Fruit fly (Drosophila melanogaster): Measurements from ENCODE around the gene CG15864.
A peak's percentile ranks its signal among the peaks of the same experiment; 100 is the strongest.

The CG15864 gene

DNA sequence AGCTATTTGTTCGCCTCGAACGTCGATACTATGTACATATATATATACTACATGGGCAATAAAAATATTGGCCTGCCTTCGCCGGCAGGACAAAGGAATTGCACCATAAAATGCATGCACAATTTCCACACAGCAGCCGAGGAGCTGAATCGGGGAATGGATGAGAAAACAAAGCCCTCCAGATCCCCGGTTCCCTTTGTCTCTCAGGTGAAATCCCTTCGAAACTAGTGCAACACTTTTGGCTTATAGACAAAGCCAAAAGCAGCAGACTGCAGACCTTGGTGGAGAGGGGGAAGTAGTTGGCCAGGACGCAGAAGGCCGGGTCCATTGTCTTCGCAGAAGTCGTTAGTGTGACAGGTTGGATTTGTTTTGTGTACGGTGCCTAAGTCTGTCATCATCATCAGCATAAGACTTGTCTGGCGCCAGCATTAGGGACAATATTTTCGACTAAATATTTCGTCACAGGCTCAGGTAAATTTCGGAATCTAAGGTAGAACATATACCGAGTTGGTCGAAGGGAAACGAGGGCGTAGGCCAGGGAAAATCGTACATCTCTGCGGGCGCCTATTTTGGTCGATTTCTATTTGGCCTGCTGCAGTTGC, 42.8 kb upstream of the CG15864 start (continued):
- TF ChIP-seq Dll (GFP tag; IDR thresholded peaks at IDR 0.05; ENCODE audit: partially characterized antibody) (no peak), CG3065 (GFP tag; optimal IDR thresholded peaks at IDR 0.05) (no peak)

DNA sequence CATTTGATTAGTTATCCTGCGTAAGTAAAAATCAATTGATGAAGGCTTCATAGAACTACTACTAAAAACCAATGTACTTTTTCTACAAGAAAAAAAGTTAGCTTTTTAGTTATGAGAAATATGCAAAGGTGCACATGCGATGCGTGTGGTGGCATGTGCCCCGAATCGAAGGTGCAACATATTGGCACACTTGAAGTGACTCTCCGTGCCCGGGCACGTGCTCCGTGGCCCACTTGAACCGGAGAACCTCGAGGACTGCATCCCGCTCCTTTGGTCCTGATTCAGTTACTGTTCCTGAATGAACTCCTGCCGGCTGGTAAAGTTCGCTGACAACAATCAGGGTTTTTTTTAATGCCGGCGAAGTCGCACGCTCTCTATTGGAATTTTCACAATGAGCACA, 42.2 kb upstream of the CG15864 start:
- TF ChIP-seq CG17568 (GFP tag; optimal IDR thresholded peaks at IDR 0.05), result no peak
- peak; percentile 25; the same call in 1 of the 2 replicates for TF ChIP-seq dimm (GFP tag; IDR thresholded peaks at IDR 0.05)
- peak; percentile 79 for TF ChIP-seq nerfin-1 (tag; optimal IDR thresholded peaks at IDR 0.05)
- TF ChIP-seq twi (tag; optimal IDR thresholded peaks at IDR 0.05), result peak; percentile 95

DNA sequence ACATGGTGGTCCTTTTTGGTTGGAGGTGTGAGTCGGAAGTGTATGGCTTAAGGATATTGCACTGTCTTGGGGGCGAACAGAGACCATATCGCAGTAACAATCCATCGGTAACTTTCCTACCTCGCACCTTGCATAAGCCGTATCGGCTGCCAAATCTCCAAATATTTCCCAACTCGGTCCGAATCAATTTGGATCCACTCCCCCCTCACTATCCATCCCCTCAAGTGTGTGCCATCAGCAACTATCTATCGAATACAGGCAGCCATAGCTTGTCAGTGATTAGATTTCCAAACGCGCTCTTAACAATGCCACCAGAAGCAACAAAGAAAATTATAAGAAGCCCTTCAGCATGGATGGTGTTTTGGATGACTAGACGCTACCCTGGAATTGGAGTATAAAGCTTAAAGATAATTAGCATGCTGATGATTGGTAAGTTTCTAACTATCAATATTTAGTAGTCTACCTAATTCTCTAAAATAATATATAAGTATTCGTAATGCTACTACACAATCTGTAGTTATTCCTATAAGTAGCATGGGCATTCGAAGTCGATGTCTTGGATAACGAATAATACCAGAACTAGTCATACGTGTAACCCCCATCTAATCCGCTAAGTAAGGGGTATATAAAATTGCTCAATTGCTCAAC, 41.5 kb upstream of the CG15864 start:
- no peak for TF ChIP-seq CG4328 (GFP tag; optimal IDR thresholded peaks at IDR 0.05)
- no peak for TF ChIP-seq hth (optimal IDR thresholded peaks at IDR 0.05)
- TF ChIP-seq Rfx (GFP tag; IDR thresholded peaks at IDR 0.05), result peak; percentile 56
- no peak for TF ChIP-seq cato (GFP tag; optimal IDR thresholded peaks at IDR 0.05; ENCODE audit: borderline replicate concordance)
- TF ChIP-seq dysf (GFP tag; IDR thresholded peaks at IDR 0.05), result peak; percentile 79
- TF ChIP-seq D19A (tag; optimal IDR thresholded peaks at IDR 0.05), result peak; percentile 47
- no peak for TF ChIP-seq crc (GFP tag; optimal IDR thresholded peaks at IDR 0.05)
- TF ChIP-seq CTCF (GFP tag; optimal IDR thresholded peaks at IDR 0.05), result no peak
- TF ChIP-seq Eip74EF (GFP tag; optimal IDR thresholded peaks at IDR 0.05), result peak in 1 of 2 experiments; percentile 29
- no peak for TF ChIP-seq Sin3A (optimal IDR thresholded peaks at IDR 0.05)
- TF ChIP-seq Hey (tag; optimal IDR thresholded peaks at IDR 0.05), result peak; percentile 6
- no peak for TF ChIP-seq kay (GFP tag; optimal IDR thresholded peaks at IDR 0.05)
- TF ChIP-seq Taf1 (GFP tag; IDR thresholded peaks at IDR 0.05), result no peak
- peak; percentile 42 for TF ChIP-seq CG9932 (GFP tag; IDR thresholded peaks at IDR 0.05)
- TF ChIP-seq CHES-1-like (GFP tag; optimal IDR thresholded peaks at IDR 0.05), result no peak
- TF ChIP-seq CkIIα-i1 (GFP tag; IDR thresholded peaks at IDR 0.05), result no peak
- peak; percentile 2 for TF ChIP-seq Spps (tag; optimal IDR thresholded peaks at IDR 0.05)
- TF ChIP-seq bigmax (GFP tag; optimal IDR thresholded peaks at IDR 0.05), result no peak
- TF ChIP-seq Usf (GFP tag; optimal IDR thresholded peaks at IDR 0.05), result peak; percentile 31
- peak; percentile 76 for TF ChIP-seq grau (tag; optimal IDR thresholded peaks at IDR 0.05)
- no peak for TF ChIP-seq CG34224 (GFP tag; IDR thresholded peaks at IDR 0.05; ENCODE audit: partially characterized antibody)
- no peak for TF ChIP-seq CG5180 (GFP tag; optimal IDR thresholded peaks at IDR 0.05)
- no peak for TF ChIP-seq CG2202 (tag; optimal IDR thresholded peaks at IDR 0.05)
- no peak for TF ChIP-seq Tbp (GFP tag; optimal IDR thresholded peaks at IDR 0.05)
- peak; percentile 45; the same call in 1 of the 2 replicates for TF ChIP-seq CG32767 (GFP tag; IDR thresholded peaks at IDR 0.05)
- TF ChIP-seq lov (optimal IDR thresholded peaks at IDR 0.05), result no peak
- no peak for TF ChIP-seq lov (GFP tag; IDR thresholded peaks at IDR 0.05)
- TF ChIP-seq CG12391 (tag; optimal IDR thresholded peaks at IDR 0.05), result peak; percentile 69
- TF ChIP-seq chn (GFP tag; optimal IDR thresholded peaks at IDR 0.05), result peak; percentile 32
- TF ChIP-seq CG10565 (GFP tag; optimal IDR thresholded peaks at IDR 0.05), result no peak
- no peak for TF ChIP-seq toy (GFP tag; IDR thresholded peaks at IDR 0.05)
- TF ChIP-seq NC2α (GFP tag; optimal IDR thresholded peaks at IDR 0.05), result no peak
- TF ChIP-seq Atf-2 (GFP tag; optimal IDR thresholded peaks at IDR 0.05), result no peak
- peak; percentile 66 for TF ChIP-seq lab (GFP tag; optimal IDR thresholded peaks at IDR 0.05)
- no peak for TF ChIP-seq CG3995 (GFP tag; optimal IDR thresholded peaks at IDR 0.05)
- no peak for TF ChIP-seq Dp (GFP tag; optimal IDR thresholded peaks at IDR 0.05)
- TF ChIP-seq az2 (GFP tag; optimal IDR thresholded peaks at IDR 0.05), result peak; percentile 33
- no peak for TF ChIP-seq knrl (GFP tag; IDR thresholded peaks at IDR 0.05; ENCODE audit: partially characterized antibody)
- TF ChIP-seq pho (GFP tag; optimal IDR thresholded peaks at IDR 0.05), result peak; percentile 46
- TF ChIP-seq run (tag; optimal IDR thresholded peaks at IDR 0.05), result no peak
- no peak for TF ChIP-seq slou (GFP tag; optimal IDR thresholded peaks at IDR 0.05)
